Worm (Caenorhabditis elegans) whole organism, early embryonic: ENCODE data around the gene drd-50.

Experiments used
- aly-1 ChIP-seq: sonication (generic microtip); optimal IDR thresholded peaks from 2 replicates; lab custom pipeline; 2016; ENCODE audit warnings: missing genetic modification characterization, missing compliant biosample characterization
- ama-1 ChIP-seq: fragments of 150-350 bp; optimal IDR thresholded peaks from 2 replicates; lab custom pipeline; 2014
- ceh-36 ChIP-seq: sonication (generic microtip); optimal IDR thresholded peaks from 2 replicates; lab custom pipeline; 2016; ENCODE audit warnings: missing genetic modification characterization, inconsistent platforms, missing compliant biosample characterization
- ets-7 ChIP-seq: sonication (generic microtip); optimal IDR thresholded peaks from 2 replicates; lab custom pipeline; 2016; ENCODE audit warnings: missing genotype, missing genetic modification characterization, missing compliant biosample characterization
- flt-1 ChIP-seq: fragments of 200-800 bp; sonication (Bioruptor generic); IDR thresholded peaks from 2 replicates; pipeline ENCODE4 v1.3.6; 2022; ENCODE audit warnings: missing genetic modification characterization, missing compliant biosample characterization
- hmbx-1 ChIP-seq: sonication (generic microtip); optimal IDR thresholded peaks from 2 replicates; lab custom pipeline; 2016; ENCODE audit warnings: mild to moderate bottlenecking, missing genetic modification characterization, missing compliant biosample characterization
- hmg-4 ChIP-seq: fragments of 200-800 bp; sonication (Bioruptor generic); optimal IDR thresholded peaks from 2 replicates; lab custom pipeline; 2018; ENCODE audit warnings: mild to moderate bottlenecking, missing genetic modification characterization, missing compliant biosample characterization
- hnd-1 ChIP-seq: sonication (generic microtip); optimal IDR thresholded peaks from 2 replicates; lab custom pipeline; 2016; ENCODE audit warnings: missing genetic modification characterization, missing compliant biosample characterization
- pes-1 ChIP-seq: fragments of 200-800 bp; sonication (Bioruptor generic); IDR thresholded peaks from 2 replicates; pipeline ENCODE4 v1.3.6; 2022; ENCODE audit warnings: missing genetic modification reagents, missing genetic modification characterization, missing compliant biosample characterization
- sea-1 ChIP-seq: fragments of 200-800 bp; sonication (Bioruptor generic); conservative IDR thresholded peaks from 2 replicates; pipeline ENCODE4 v1.3.6; 2022; ENCODE audit warnings: missing genetic modification characterization, missing compliant biosample characterization
- tbx-11 ChIP-seq: fragments of 200-800 bp; sonication (Bioruptor generic); IDR thresholded peaks from 2 replicates; pipeline ENCODE4 v1.3.6; 2022; ENCODE audit warnings: missing genetic modification characterization, missing compliant biosample characterization
- tbx-37 ChIP-seq: fragments of 200-800 bp; sonication (Bioruptor generic); conservative IDR thresholded peaks from 2 replicates; pipeline ENCODE4 v1.3.6; 2022; ENCODE audit warnings: missing genetic modification reagents, missing genetic modification characterization, missing compliant biosample characterization
- tra-4 ChIP-seq: sonication (generic microtip); optimal IDR thresholded peaks from 2 replicates; lab custom pipeline; 2017; ENCODE audit warnings: missing genetic modification characterization, missing compliant biosample characterization

DNA sequence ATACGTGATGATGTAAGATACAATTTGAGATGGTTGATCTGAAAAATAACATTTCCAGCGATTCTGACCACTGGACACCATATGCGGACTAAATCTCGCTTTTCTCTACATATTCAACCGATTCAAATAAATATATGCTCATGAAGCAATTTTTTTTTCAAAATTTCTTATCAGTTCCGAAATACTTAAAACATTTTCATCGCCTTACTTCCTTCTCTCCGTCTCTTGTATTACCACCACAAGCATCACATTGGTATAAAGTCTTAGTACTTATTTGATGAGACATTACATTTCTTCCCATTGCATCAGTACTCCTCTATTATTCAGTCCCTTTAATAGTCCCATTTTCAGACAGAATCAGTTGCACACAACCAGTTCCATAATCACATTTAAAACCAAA, 37.1 kb downstream of the drd-50 start, which contains the start of gene K08D10.14:
- TF ChIP-seq pes-1 (no peak), flt-1 (GFP tag; lab: Robert Waterston, UW) (no peak), tbx-37 (GFP tag; lab: Robert Waterston, UW) (no peak), ets-7 (no peak), sea-1 (GFP tag; lab: Robert Waterston, UW) (no peak), tra-4 (no peak), ama-1 (no peak), hnd-1 (no peak), hmbx-1 (no peak), ceh-36 (no peak), aly-1 (tag; lab: Kevin White, UChicago) (no peak), hmg-4 (GFP tag; lab: Kevin White, UChicago) (no peak), tbx-11 (GFP tag; lab: Robert Waterston, UW) (no peak)
